Fruit fly (Drosophila melanogaster) whole organism, embryonic: ENCODE data around the gene srp.

Experiments used
- Antp ChIP-seq: fragments of 200-800 bp; sonication (Bioruptor generic); optimal IDR thresholded peaks from 3 replicates; lab custom pipeline; 2016; ENCODE audit warnings: missing biosample characterization, missing genetic modification characterization
- CG10267 ChIP-seq: fragments of 200-800 bp; sonication (Bioruptor generic); optimal IDR thresholded peaks from 2 replicates; lab custom pipeline; 2018; ENCODE audit warnings: missing biosample characterization, mild to moderate bottlenecking, missing genetic modification characterization, moderate library complexity
- CG10366 ChIP-seq: fragments of 200-800 bp; sonication (Bioruptor generic); IDR thresholded peaks from 2 replicates; pipeline ENCODE4 v1.3.6; 2022; ENCODE audit warnings: missing biosample characterization, missing genetic modification characterization
- CG11093 ChIP-seq: fragments of 200-800 bp; sonication (Bioruptor generic); IDR thresholded peaks from 3 replicates; pipeline ENCODE4 v1.3.6; 2022; ENCODE audit warnings: missing biosample characterization, missing genetic modification characterization
- CG13775 ChIP-seq: fragments of 200-800 bp; sonication (Bioruptor generic); optimal IDR thresholded peaks from 3 replicates; lab custom pipeline; 2017; ENCODE audit warnings: missing biosample characterization, mild to moderate bottlenecking, missing genetic modification characterization
- CG13894 ChIP-seq: fragments of 200-800 bp; sonication (Bioruptor generic); optimal IDR thresholded peaks from 3 replicates; lab custom pipeline; 2018; ENCODE audit warnings: missing biosample characterization, mild to moderate bottlenecking, missing genetic modification characterization, moderate library complexity
- CG15601 ChIP-seq: fragments of 200-800 bp; sonication (Bioruptor generic); optimal IDR thresholded peaks from 3 replicates; lab custom pipeline; 2019; ENCODE audit warnings: missing biosample characterization, mild to moderate bottlenecking, missing genetic modification characterization, moderate library complexity
- CG16863 ChIP-seq: fragments of 200-800 bp; sonication (Bioruptor generic); optimal IDR thresholded peaks from 3 replicates; lab custom pipeline; 2016; ENCODE audit warnings: missing biosample characterization, missing genetic modification characterization
- CG17912 ChIP-seq: fragments of 200-800 bp; sonication (Bioruptor generic); optimal IDR thresholded peaks from 2 replicates; lab custom pipeline; 2018; ENCODE audit warnings: missing biosample characterization, mild to moderate bottlenecking, missing genetic modification characterization
- CG18599 ChIP-seq: fragments of 200-800 bp; sonication (Bioruptor generic); optimal IDR thresholded peaks from 3 replicates; lab custom pipeline; 2017; ENCODE audit warnings: missing biosample characterization, missing genetic modification characterization, mild to moderate bottlenecking, moderate library complexity, missing genetic modification reagents
- CG31365 ChIP-seq: fragments of 200-800 bp; sonication (Bioruptor generic); optimal IDR thresholded peaks from 2 replicates; lab custom pipeline; 2018; ENCODE audit warnings: missing biosample characterization, mild to moderate bottlenecking, missing genetic modification characterization
- CG32772 ChIP-seq: fragments of 200-800 bp; sonication (Bioruptor generic); IDR thresholded peaks from 2 replicates; pipeline ENCODE4 v1.3.6; 2022; ENCODE audit warnings: missing biosample characterization, missing genetic modification characterization
- CG4328 ChIP-seq: fragments of 200-800 bp; sonication (Bioruptor generic); optimal IDR thresholded peaks from 3 replicates; lab custom pipeline; 2017; ENCODE audit warnings: missing biosample characterization, missing genetic modification reagents, missing genetic modification characterization
- CG4854 ChIP-seq: fragments of 200-800 bp; sonication (Bioruptor generic); optimal IDR thresholded peaks from 2 replicates; lab custom pipeline; 2016; ENCODE audit warnings: missing biosample characterization, missing genetic modification characterization, inconsistent platforms
- CG5180 ChIP-seq: fragments of 200-800 bp; sonication (Bioruptor generic); optimal IDR thresholded peaks from 3 replicates; lab custom pipeline; 2017; ENCODE audit warnings: missing biosample characterization, missing genetic modification characterization, mild to moderate bottlenecking, moderate library complexity, missing genetic modification reagents
- CG6654 ChIP-seq: fragments of 200-800 bp; sonication (Bioruptor generic); optimal IDR thresholded peaks from 2 replicates; lab custom pipeline; 2017; ENCODE audit warnings: missing biosample characterization, mild to moderate bottlenecking, missing genetic modification characterization
- CG7963 ChIP-seq: fragments of 200-800 bp; sonication (Bioruptor generic); IDR thresholded peaks from 3 replicates; pipeline ENCODE4 v1.3.6; 2022; ENCODE audit warnings: missing biosample characterization, missing genetic modification characterization; ENCODE audit not compliant: partially characterized antibody
- CG8089 ChIP-seq: fragments of 200-800 bp; sonication (Bioruptor generic); optimal IDR thresholded peaks from 3 replicates; lab custom pipeline; 2016; ENCODE audit warnings: missing biosample characterization, missing genetic modification characterization
- CG8359 ChIP-seq: fragments of 200-800 bp; sonication (Bioruptor generic); optimal IDR thresholded peaks from 2 replicates; lab custom pipeline; 2017; ENCODE audit warnings: missing biosample characterization, mild to moderate bottlenecking, missing genetic modification characterization, borderline replicate concordance
- CG9215 ChIP-seq: fragments of 200-800 bp; sonication (Bioruptor generic); IDR thresholded peaks from 2 replicates; pipeline ENCODE4 v1.3.6; 2022; ENCODE audit warnings: missing biosample characterization, missing genetic modification characterization
- CG9727 ChIP-seq: fragments of 200-800 bp; sonication (Bioruptor generic); optimal IDR thresholded peaks from 3 replicates; lab custom pipeline; 2017; ENCODE audit warnings: missing biosample characterization, mild to moderate bottlenecking, missing genetic modification characterization
- Camta ChIP-seq: fragments of 200-800 bp; sonication (Bioruptor generic); optimal IDR thresholded peaks from 2 replicates; lab custom pipeline; 2016; ENCODE audit warnings: missing biosample characterization, missing genetic modification characterization
- CkIIα-i1 ChIP-seq: fragments of 200-800 bp; sonication (Bioruptor generic); IDR thresholded peaks from 2 replicates; pipeline ENCODE4 v1.3.6; 2022; ENCODE audit warnings: missing biosample characterization, missing genetic modification characterization
- D19A ChIP-seq: fragments of 200-800 bp; optimal IDR thresholded peaks from 3 replicates; lab custom pipeline; 2019; ENCODE audit warnings: missing biosample characterization, mild to moderate bottlenecking, missing genetic modification characterization, moderate library complexity
- Dll ChIP-seq: fragments of 200-800 bp; sonication (Bioruptor generic); IDR thresholded peaks from 4 replicates; pipeline ENCODE4 v1.3.6; 2022; ENCODE audit warnings: missing biosample characterization, missing genetic modification characterization; ENCODE audit not compliant: partially characterized antibody
- Elba2 ChIP-seq: fragments of 200-800 bp; sonication (Bioruptor generic); optimal IDR thresholded peaks from 3 replicates; lab custom pipeline; 2016; ENCODE audit warnings: missing biosample characterization, missing genetic modification characterization
- HHEX ChIP-seq: fragments of 200-800 bp; sonication (Bioruptor generic); optimal IDR thresholded peaks from 3 replicates; lab custom pipeline; 2017; ENCODE audit warnings: missing biosample characterization, mild to moderate bottlenecking, missing genetic modification characterization, missing genetic modification reagents
- MESR4 ChIP-seq: fragments of 200-800 bp; sonication (Bioruptor generic); optimal IDR thresholded peaks from 2 replicates; lab custom pipeline; 2018; ENCODE audit warnings: missing biosample characterization, mild to moderate bottlenecking, missing genetic modification characterization, moderate library complexity
- Nf-YA ChIP-seq: fragments of 200-800 bp; sonication (Bioruptor generic); IDR thresholded peaks from 2 replicates; pipeline ENCODE4 v1.3.6; 2022; ENCODE audit warnings: missing biosample characterization, missing genetic modification characterization
- Nf-YC ChIP-seq: fragments of 200-800 bp; optimal IDR thresholded peaks from 3 replicates; lab custom pipeline; 2019; ENCODE audit warnings: missing biosample characterization, mild to moderate bottlenecking, missing genetic modification characterization, moderate library complexity
- Opbp ChIP-seq: fragments of 200-800 bp; sonication (Bioruptor generic); IDR thresholded peaks from 3 replicates; pipeline ENCODE4 v1.3.6; 2022; ENCODE audit warnings: missing biosample characterization, missing genetic modification characterization; ENCODE audit not compliant: partially characterized antibody
- Ssrp ChIP-seq: fragments of 200-800 bp; sonication (Bioruptor generic); optimal IDR thresholded peaks from 2 replicates; lab custom pipeline; 2018; ENCODE audit warnings: missing biosample characterization, mild to moderate bottlenecking, missing genetic modification characterization, moderate library complexity
- ac ChIP-seq: fragments of 200-800 bp; sonication (Bioruptor generic); optimal IDR thresholded peaks from 3 replicates; lab custom pipeline; 2017; ENCODE audit warnings: missing biosample characterization, mild to moderate bottlenecking, missing genetic modification characterization
- ase ChIP-seq: fragments of 200-800 bp; sonication (Bioruptor generic); IDR thresholded peaks from 3 replicates; pipeline ENCODE4 v1.3.6; 2022; ENCODE audit warnings: missing biosample characterization, missing genetic modification characterization
- cwo ChIP-seq: fragments of 200-800 bp; sonication (Bioruptor generic); optimal IDR thresholded peaks from 3 replicates; lab custom pipeline; 2017; ENCODE audit warnings: missing biosample characterization, missing genetic modification characterization, mild to moderate bottlenecking, moderate library complexity, missing genetic modification reagents
- fd3F ChIP-seq: fragments of 200-800 bp; sonication (Bioruptor generic); optimal IDR thresholded peaks from 2 replicates; lab custom pipeline; 2018; ENCODE audit warnings: missing biosample characterization, mild to moderate bottlenecking, missing genetic modification characterization, moderate library complexity
- gcm ChIP-seq: fragments of 200-800 bp; sonication (Bioruptor generic); optimal IDR thresholded peaks from 2 replicates; lab custom pipeline; 2019; ENCODE audit warnings: missing biosample characterization, mild to moderate bottlenecking, missing genetic modification characterization, moderate library complexity
- her ChIP-seq: fragments of 200-800 bp; sonication (Bioruptor generic); optimal IDR thresholded peaks from 2 replicates; lab custom pipeline; 2016; ENCODE audit warnings: missing biosample characterization, missing genetic modification characterization
- knrl ChIP-seq: fragments of 200-800 bp; sonication (Bioruptor generic); IDR thresholded peaks from 3 replicates; pipeline ENCODE4 v1.3.6; 2022; ENCODE audit warnings: missing biosample characterization, missing genetic modification characterization; ENCODE audit not compliant: partially characterized antibody
- lilli ChIP-seq: fragments of 200-800 bp; sonication (Bioruptor generic); optimal IDR thresholded peaks from 3 replicates; lab custom pipeline; 2016; ENCODE audit warnings: missing biosample characterization, missing genetic modification characterization
- lmd ChIP-seq: fragments of 200-800 bp; sonication (Bioruptor generic); IDR thresholded peaks from 2 replicates; pipeline ENCODE4 v1.3.6; 2022; ENCODE audit warnings: missing biosample characterization, missing genetic modification characterization
- maf-S ChIP-seq: fragments of 200-800 bp; sonication (Bioruptor generic); optimal IDR thresholded peaks from 2 replicates; lab custom pipeline; 2016; ENCODE audit warnings: missing biosample characterization, missing genetic modification characterization
- nerfin-2 ChIP-seq: fragments of 200-800 bp; sonication (Bioruptor generic); IDR thresholded peaks from 2 replicates; pipeline ENCODE4 v1.3.6; 2022; ENCODE audit warnings: missing biosample characterization, missing genetic modification characterization; ENCODE audit not compliant: partially characterized antibody
- nmo ChIP-seq: fragments of 200-800 bp; sonication (Bioruptor generic); optimal IDR thresholded peaks from 2 replicates; lab custom pipeline; 2018; ENCODE audit warnings: missing biosample characterization, mild to moderate bottlenecking, missing genetic modification characterization, moderate library complexity
- sisA ChIP-seq: fragments of 200-800 bp; sonication (Bioruptor generic); IDR thresholded peaks from 2 replicates; pipeline ENCODE4 v1.3.6; 2022; ENCODE audit warnings: missing biosample characterization, missing genetic modification characterization
- slou ChIP-seq: fragments of 200-800 bp; sonication (Bioruptor generic); optimal IDR thresholded peaks from 3 replicates; lab custom pipeline; 2016; ENCODE audit warnings: missing biosample characterization, missing genetic modification characterization
- so ChIP-seq: fragments of 200-800 bp; sonication (Bioruptor generic); IDR thresholded peaks from 3 replicates; pipeline ENCODE4 v1.3.6; 2022; ENCODE audit warnings: missing biosample characterization, missing genetic modification characterization
- sr ChIP-seq: fragments of 200-800 bp; sonication (Bioruptor generic); IDR thresholded peaks from 3 replicates; pipeline ENCODE4 v1.3.6; 2022; ENCODE audit warnings: missing biosample characterization, missing genetic modification characterization
- zen ChIP-seq: fragments of 200-800 bp; sonication (Bioruptor generic); optimal IDR thresholded peaks from 3 replicates; lab custom pipeline; 2018; ENCODE audit warnings: missing biosample characterization, mild to moderate bottlenecking, missing genetic modification characterization, moderate library complexity

The srp gene

dm6 chr3R:16004691-16005474, 18.9 kb downstream of the srp start (continued):
- TF ChIP-seq Elba2, result no peak
- no peak for TF ChIP-seq Antp (GFP tag; lab: Kevin White, UChicago)
- TF ChIP-seq CG5180 (GFP tag; lab: Kevin White, UChicago), result no peak
- TF ChIP-seq sr (GFP tag; lab: Robert Waterston, UW), result no peak
- TF ChIP-seq Dll, result no peak
- TF ChIP-seq D19A (tag; lab: Kevin White, UChicago), result no peak
- no peak for TF ChIP-seq CG8359 (GFP tag; lab: Kevin White, UChicago)
- no peak for TF ChIP-seq lmd
- no peak for TF ChIP-seq MESR4 (GFP tag; lab: Kevin White, UChicago)
- TF ChIP-seq gcm (GFP tag; lab: Kevin White, UChicago), result no peak
- no peak for TF ChIP-seq Opbp (GFP tag; lab: Robert Waterston, UW)
- TF ChIP-seq ase (GFP tag; lab: Robert Waterston, UW), result no peak
- peak; percentile 99 for TF ChIP-seq cwo (GFP tag; lab: Kevin White, UChicago)
- TF ChIP-seq Ssrp (tag; lab: Kevin White, UChicago), result no peak
- TF ChIP-seq CG18599, result peak; percentile 66
- no peak for TF ChIP-seq zen (tag; lab: Kevin White, UChicago)
- TF ChIP-seq Camta (GFP tag; lab: Kevin White, UChicago), result no peak
- peak; percentile 45 for TF ChIP-seq CG9727 (GFP tag; lab: Kevin White, UChicago)
- no peak for TF ChIP-seq CG8089
- no peak for TF ChIP-seq CG32772 (GFP tag; lab: Robert Waterston, UW)
- no peak for TF ChIP-seq CG15601
- no peak for TF ChIP-seq Nf-YA (GFP tag; lab: Robert Waterston, UW)
- TF ChIP-seq Nf-YC (tag; lab: Kevin White, UChicago), result peak; percentile 56
- TF ChIP-seq CG6654 (GFP tag; lab: Kevin White, UChicago), result no peak
- TF ChIP-seq lilli, result no peak
- TF ChIP-seq CG17912 (GFP tag; lab: Kevin White, UChicago), result peak; percentile 57
- no peak for TF ChIP-seq CG10366
- no peak for TF ChIP-seq sisA (GFP tag; lab: Robert Waterston, UW)
- no peak for TF ChIP-seq CG4854 (GFP tag; lab: Kevin White, UChicago)
- TF ChIP-seq ac (GFP tag; lab: Kevin White, UChicago), result no peak
- TF ChIP-seq nerfin-2 (GFP tag; lab: Robert Waterston, UW), result no peak
- TF ChIP-seq CG10267, result no peak
- TF ChIP-seq HHEX (GFP tag; lab: Kevin White, UChicago), result peak; percentile 36
- peak; percentile 54 for TF ChIP-seq CG4328 (GFP tag; lab: Kevin White, UChicago)
- no peak for TF ChIP-seq her
- TF ChIP-seq nmo (GFP tag; lab: Kevin White, UChicago), result no peak
- TF ChIP-seq CG9215, result no peak
- TF ChIP-seq CG31365 (tag; lab: Kevin White, UChicago), result no peak
- no peak for TF ChIP-seq CG13775 (GFP tag; lab: Kevin White, UChicago)
- TF ChIP-seq CG7963 (GFP tag; lab: Robert Waterston, UW), result no peak
- TF ChIP-seq maf-S (GFP tag; lab: Kevin White, UChicago), result no peak
- no peak for TF ChIP-seq CG13894
- TF ChIP-seq CG11093 (GFP tag; lab: Robert Waterston, UW), result no peak
- TF ChIP-seq CkIIα-i1, result no peak
- no peak for TF ChIP-seq fd3F (GFP tag; lab: Kevin White, UChicago)
- no peak for TF ChIP-seq CG16863
- no peak for TF ChIP-seq so (GFP tag; lab: Robert Waterston, UW)
- no peak for TF ChIP-seq knrl (GFP tag; lab: Robert Waterston, UW)
- no peak for TF ChIP-seq slou (GFP tag; lab: Kevin White, UChicago)
